Fruit fly (Drosophila melanogaster): ENCODE results near the gene Trx2.
A peak's percentile ranks its signal among the peaks of the same experiment; 100 is the strongest.

Gene Trx2

DNA sequence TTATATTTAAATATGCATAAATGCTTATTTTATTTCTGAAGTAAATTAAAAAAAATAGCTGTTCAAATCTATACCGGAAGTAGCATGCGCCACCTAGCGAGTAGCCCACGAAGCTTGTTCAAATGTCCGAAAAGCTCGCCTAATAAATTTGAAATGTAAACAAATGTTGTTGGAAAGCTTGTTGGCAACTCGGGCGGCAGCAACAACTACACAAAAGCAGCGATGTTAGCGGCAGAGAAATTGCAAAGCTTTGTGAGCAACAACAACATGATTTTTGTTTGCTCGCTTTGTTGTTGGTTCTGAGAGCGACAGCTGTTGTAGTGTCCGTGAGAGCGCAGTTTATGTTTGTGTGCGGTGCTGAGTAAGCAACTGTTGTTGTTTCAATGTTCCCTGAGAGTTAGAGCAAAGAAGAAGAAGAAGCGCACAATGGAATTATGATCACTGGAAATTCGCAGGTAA lies 45.5 kb upstream of the Trx2 start (continued):
- TF ChIP-seq sd (tag; optimal IDR thresholded peaks at IDR 0.05): peak; percentile 94
- peak; percentile 93 for TF ChIP-seq CG2712 (tag; optimal IDR thresholded peaks at IDR 0.05)
- peak; percentile 62 to 96 for TF ChIP-seq bsh (GFP tag; optimal IDR thresholded peaks at IDR 0.05)
- peak; percentile 97 for TF ChIP-seq CG16779 (GFP tag; IDR thresholded peaks at IDR 0.05)
- peak; percentile 99 for TF ChIP-seq CG33213 (GFP tag; optimal IDR thresholded peaks at IDR 0.05)
- peak; percentile 86 for TF ChIP-seq CG10321 (GFP tag; IDR thresholded peaks at IDR 0.05)
- peak; percentile 95 for TF ChIP-seq p53 (GFP tag; optimal IDR thresholded peaks at IDR 0.05)
- TF ChIP-seq ken (GFP tag; IDR thresholded peaks at IDR 0.05): peak; percentile 93
- TF ChIP-seq CG13123 (GFP tag; optimal IDR thresholded peaks at IDR 0.05): peak; percentile 94
- TF ChIP-seq Atf-2 (GFP tag; optimal IDR thresholded peaks at IDR 0.05): peak; percentile 82
- peak; percentile 99 for TF ChIP-seq scrt (GFP tag; optimal IDR thresholded peaks at IDR 0.05)
- peak; percentile 95 for TF ChIP-seq Rx (GFP tag; IDR thresholded peaks at IDR 0.05)
- TF ChIP-seq sens (GFP tag): peak; percentile 99
- TF ChIP-seq CG12236 (GFP tag; optimal IDR thresholded peaks at IDR 0.05): peak; percentile 95
- TF ChIP-seq CG17186 (GFP tag; optimal IDR thresholded peaks at IDR 0.05): peak; percentile 91
- TF ChIP-seq Med (GFP tag): peak; percentile 100
- TF ChIP-seq CG10274 (GFP tag; optimal IDR thresholded peaks at IDR 0.05): peak; percentile 95
- peak; percentile 93 for TF ChIP-seq slp2 (GFP tag; optimal IDR thresholded peaks at IDR 0.05)
- TF ChIP-seq Trl (optimal IDR thresholded peaks at IDR 0.05): peak; percentile 74 to 86
- TF ChIP-seq Trl (GFP tag; optimal IDR thresholded peaks at IDR 0.05): peak; percentile 95
- TF ChIP-seq CG13894 (tag; optimal IDR thresholded peaks at IDR 0.05): peak; percentile 97
- TF ChIP-seq jigr1 (GFP tag; IDR thresholded peaks at IDR 0.05): no peak
- TF ChIP-seq cwo (GFP tag; optimal IDR thresholded peaks at IDR 0.05): peak; percentile 94
- peak; percentile 90 for TF ChIP-seq CG12769 (tag; optimal IDR thresholded peaks at IDR 0.05)
- TF ChIP-seq CG13296 (GFP tag; optimal IDR thresholded peaks at IDR 0.05): peak; percentile 100
- peak; percentile 89 for TF ChIP-seq CG4820 (GFP tag; optimal IDR thresholded peaks at IDR 0.05)
- peak; percentile 97 for TF ChIP-seq slou (GFP tag; optimal IDR thresholded peaks at IDR 0.05)
- TF ChIP-seq CG2129 (GFP tag; IDR thresholded peaks at IDR 0.05; ENCODE audit: partially characterized antibody): no peak
- TF ChIP-seq CG2199 (GFP tag; IDR thresholded peaks at IDR 0.05): peak; percentile 88; the same call in 2 of the 3 replicates
- TF ChIP-seq sisA (GFP tag; IDR thresholded peaks at IDR 0.05): peak; percentile 41; the same call in 1 of the 2 replicates
- TF ChIP-seq CG6254 (GFP tag; optimal IDR thresholded peaks at IDR 0.05): peak; percentile 96
- TF ChIP-seq HmgD (GFP tag; optimal IDR thresholded peaks at IDR 0.05): peak; percentile 89
- no peak for TF ChIP-seq Doc3 (GFP tag; IDR thresholded peaks at IDR 0.05; ENCODE audit: partially characterized antibody)
- TF ChIP-seq Blimp-1 (GFP tag; optimal IDR thresholded peaks at IDR 0.05): peak; percentile 95
- peak; percentile 99 for TF ChIP-seq sr (GFP tag; IDR thresholded peaks at IDR 0.05)
- peak; percentile 94 for TF ChIP-seq bowl (GFP tag; IDR thresholded peaks at IDR 0.05)
- peak; percentile 98 for TF ChIP-seq Fer2 (tag; optimal IDR thresholded peaks at IDR 0.05)
- peak; percentile 99 for TF ChIP-seq CG17359 (tag; optimal IDR thresholded peaks at IDR 0.05)
- TF ChIP-seq CG7745 (tag; optimal IDR thresholded peaks at IDR 0.05): peak; percentile 75
- peak; percentile 93 for TF ChIP-seq grn (GFP tag; optimal IDR thresholded peaks at IDR 0.05)
- TF ChIP-seq Opbp (GFP tag; IDR thresholded peaks at IDR 0.05; ENCODE audit: partially characterized antibody): no peak
- TF ChIP-seq fd96Cb (tag; optimal IDR thresholded peaks at IDR 0.05): peak; percentile 84
- peak; percentile 99 for TF ChIP-seq gcm2 (GFP tag; optimal IDR thresholded peaks at IDR 0.05)
- TF ChIP-seq nom (GFP tag; optimal IDR thresholded peaks at IDR 0.05): peak; percentile 78
- TF ChIP-seq tin (GFP tag; optimal IDR thresholded peaks at IDR 0.05): peak; percentile 95
- TF ChIP-seq zfh2 (GFP tag; optimal IDR thresholded peaks at IDR 0.05): peak; percentile 83
- TF ChIP-seq Xbp1 (GFP tag; optimal IDR thresholded peaks at IDR 0.05): peak; percentile 96
- peak; percentile 73 for TF ChIP-seq pum (GFP tag; optimal IDR thresholded peaks at IDR 0.05)
- peak; percentile 98 for TF ChIP-seq NFAT (GFP tag; IDR thresholded peaks at IDR 0.05)
- peak; percentile 96 for TF ChIP-seq CG10654 (GFP tag; optimal IDR thresholded peaks at IDR 0.05)
- no peak for TF ChIP-seq CG14860 (GFP tag; IDR thresholded peaks at IDR 0.05; ENCODE audit: partially characterized antibody)
